Fruit fly (Drosophila melanogaster) whole organism, embryonic: ENCODE data around the gene mRpL28.

Experiments
- ATbp ChIP-seq: fragments of 200-800 bp; sonication (Bioruptor generic); optimal IDR thresholded peaks from 2 replicates; lab custom pipeline; 2017; ENCODE audit warnings: missing biosample characterization, mild to moderate bottlenecking, missing genetic modification characterization, missing genetic modification reagents
- Ada2b ChIP-seq: fragments of 200-800 bp; sonication (Bioruptor generic); IDR thresholded peaks from 2 replicates; pipeline ENCODE4 v1.3.6; 2022; ENCODE audit warnings: missing biosample characterization, missing genetic modification characterization
- Adf1 ChIP-seq: fragments of 200-800 bp; sonication (Bioruptor generic); IDR thresholded peaks from 2 replicates; pipeline ENCODE4 v1.3.6; 2022; ENCODE audit warnings: missing biosample characterization, missing genetic modification characterization
- Bteb2 ChIP-seq: fragments of 200-800 bp; sonication (Bioruptor generic); optimal IDR thresholded peaks from 2 replicates; lab custom pipeline; 2016; ENCODE audit warnings: missing biosample characterization, missing genetic modification characterization
- CG1024 ChIP-seq: fragments of 200-800 bp; sonication (Bioruptor generic); IDR thresholded peaks from 2 replicates; pipeline ENCODE4 v1.3.6; 2022; ENCODE audit warnings: missing biosample characterization, missing genetic modification characterization
- CG10321 ChIP-seq: fragments of 200-800 bp; sonication (Bioruptor generic); IDR thresholded peaks from 2 replicates; pipeline ENCODE4 v1.3.6; 2022; ENCODE audit warnings: missing biosample characterization, missing genetic modification characterization
- CG10462 ChIP-seq: fragments of 200-800 bp; sonication (Bioruptor generic); optimal IDR thresholded peaks from 2 replicates; lab custom pipeline; 2016; ENCODE audit warnings: missing biosample characterization, missing genetic modification characterization
- CG11723 ChIP-seq: fragments of 200-800 bp; sonication (Bioruptor generic); optimal IDR thresholded peaks from 2 replicates; lab custom pipeline; 2017; ENCODE audit warnings: missing biosample characterization, mild to moderate bottlenecking, missing genetic modification characterization
- CG13894 ChIP-seq: fragments of 200-800 bp; sonication (Bioruptor generic); optimal IDR thresholded peaks from 3 replicates; lab custom pipeline; 2018; ENCODE audit warnings: missing biosample characterization, mild to moderate bottlenecking, missing genetic modification characterization, moderate library complexity
- CG14860 ChIP-seq: fragments of 200-800 bp; sonication (Bioruptor generic); IDR thresholded peaks from 3 replicates; pipeline ENCODE4 v1.3.6; 2022; ENCODE audit warnings: missing biosample characterization, missing genetic modification characterization; ENCODE audit not compliant: partially characterized antibody
- CG1529 ChIP-seq: fragments of 200-800 bp; sonication (Bioruptor generic); optimal IDR thresholded peaks from 3 replicates; lab custom pipeline; 2018; ENCODE audit warnings: missing biosample characterization, missing genetic modification characterization
- CG15514 ChIP-seq: fragments of 200-800 bp; sonication (Bioruptor generic); optimal IDR thresholded peaks from 3 replicates; lab custom pipeline; 2017; ENCODE audit warnings: missing biosample characterization, missing genetic modification characterization, mild to moderate bottlenecking, moderate library complexity, missing genetic modification reagents
- CG31224 ChIP-seq: fragments of 200-800 bp; sonication (Bioruptor generic); IDR thresholded peaks from 2 replicates; pipeline ENCODE4 v1.3.6; 2022; ENCODE audit warnings: missing biosample characterization, missing genetic modification characterization
- CG3281 ChIP-seq: fragments of 200-800 bp; sonication (Bioruptor generic); optimal IDR thresholded peaks from 3 replicates; lab custom pipeline; 2017; ENCODE audit warnings: missing biosample characterization, mild to moderate bottlenecking, missing genetic modification characterization
- CG34422 ChIP-seq: fragments of 200-800 bp; sonication (Bioruptor generic); IDR thresholded peaks from 3 replicates; pipeline ENCODE4 v1.3.6; 2022; ENCODE audit warnings: missing biosample characterization, missing genetic modification characterization
- CG3726 ChIP-seq: fragments of 200-800 bp; sonication (Bioruptor generic); IDR thresholded peaks from 3 replicates; pipeline ENCODE4, ENCODE4 v1.3.6; 2022; ENCODE audit warnings: missing biosample characterization, missing genetic modification characterization
- CG3847 ChIP-seq: fragments of 200-800 bp; sonication (Bioruptor generic); IDR thresholded peaks from 2 replicates; pipeline ENCODE4 v1.3.6; 2022; ENCODE audit warnings: missing biosample characterization, missing genetic modification characterization
- CG4424 ChIP-seq: fragments of 200-800 bp; sonication (Bioruptor generic); optimal IDR thresholded peaks from 3 replicates; lab custom pipeline; 2016; ENCODE audit warnings: missing biosample characterization, missing genetic modification characterization
- CG4617 ChIP-seq: fragments of 200-800 bp; sonication (Bioruptor generic); optimal IDR thresholded peaks from 3 replicates; lab custom pipeline; 2016; ENCODE audit warnings: missing biosample characterization, missing genetic modification characterization, borderline replicate concordance
- CG5245 ChIP-seq: fragments of 200-800 bp; sonication (Bioruptor generic); optimal IDR thresholded peaks from 3 replicates; lab custom pipeline; 2016; ENCODE audit warnings: missing biosample characterization, missing genetic modification characterization
- CG6689 ChIP-seq: fragments of 200-800 bp; sonication (Bioruptor generic); IDR thresholded peaks from 2 replicates; pipeline ENCODE4 v1.3.6; 2022; ENCODE audit warnings: missing biosample characterization, missing genetic modification characterization
- CG6791 ChIP-seq: fragments of 200-800 bp; sonication (Bioruptor generic); IDR thresholded peaks from 3 replicates; pipeline ENCODE4 v1.3.6; 2022; ENCODE audit warnings: missing biosample characterization, missing genetic modification characterization; ENCODE audit not compliant: partially characterized antibody
- CG9817 ChIP-seq: fragments of 200-800 bp; sonication (Bioruptor generic); optimal IDR thresholded peaks from 2 replicates; lab custom pipeline; 2018; ENCODE audit warnings: missing biosample characterization, mild to moderate bottlenecking, missing genetic modification characterization, moderate library complexity
- CG9932 ChIP-seq: fragments of 200-800 bp; sonication (Bioruptor generic); IDR thresholded peaks from 2 replicates; pipeline ENCODE4 v1.3.6; 2022; ENCODE audit warnings: missing biosample characterization, missing genetic modification characterization
- Dll ChIP-seq: fragments of 200-800 bp; sonication (Bioruptor generic); IDR thresholded peaks from 4 replicates; pipeline ENCODE4 v1.3.6; 2022; ENCODE audit warnings: missing biosample characterization, missing genetic modification characterization; ENCODE audit not compliant: partially characterized antibody
- Doc3 ChIP-seq: fragments of 200-800 bp; sonication (Bioruptor generic); IDR thresholded peaks from 3 replicates; pipeline ENCODE4 v1.3.6; 2022; ENCODE audit warnings: missing biosample characterization, missing genetic modification characterization; ENCODE audit not compliant: partially characterized antibody
- Elba2 ChIP-seq: fragments of 200-800 bp; sonication (Bioruptor generic); optimal IDR thresholded peaks from 3 replicates; lab custom pipeline; 2016; ENCODE audit warnings: missing biosample characterization, missing genetic modification characterization
- GATAe ChIP-seq: fragments of 200-800 bp; sonication (Bioruptor generic); conservative IDR thresholded peaks from 2 replicates; pipeline ENCODE4 v1.3.6; 2022; ENCODE audit warnings: missing biosample characterization, missing genetic modification characterization
- HLH3B ChIP-seq: fragments of 200-800 bp; sonication (Bioruptor generic); IDR thresholded peaks from 2 replicates; pipeline ENCODE4 v1.3.6; 2022; ENCODE audit warnings: missing biosample characterization, missing genetic modification characterization
- Neu2 ChIP-seq: fragments of 200-800 bp; sonication (Bioruptor generic); optimal IDR thresholded peaks from 3 replicates; lab custom pipeline; 2016; ENCODE audit warnings: missing biosample characterization, missing genetic modification characterization, borderline replicate concordance
- Oaz ChIP-seq: fragments of 200-800 bp; sonication (Bioruptor generic); IDR thresholded peaks from 2 replicates; pipeline ENCODE4 v1.3.6; 2022; ENCODE audit warnings: missing biosample characterization, missing genetic modification characterization
- Sry-β ChIP-seq: fragments of 200-800 bp; sonication (Bioruptor generic); optimal IDR thresholded peaks from 2 replicates; lab custom pipeline; 2018; ENCODE audit warnings: missing biosample characterization, mild to moderate bottlenecking, missing genetic modification characterization, moderate library complexity
- ac ChIP-seq: fragments of 200-800 bp; sonication (Bioruptor generic); optimal IDR thresholded peaks from 3 replicates; lab custom pipeline; 2017; ENCODE audit warnings: missing biosample characterization, mild to moderate bottlenecking, missing genetic modification characterization
- ato ChIP-seq: fragments of 200-800 bp; sonication (Bioruptor generic); IDR thresholded peaks from 2 replicates; pipeline ENCODE4 v1.3.6; 2022; ENCODE audit warnings: missing biosample characterization, missing genetic modification characterization; ENCODE audit not compliant: partially characterized antibody
- br ChIP-seq: fragments of >200 bp; optimal IDR thresholded peaks from 2 replicates; lab custom pipeline; 2017
- dm ChIP-seq: fragments of 200-800 bp; sonication (Bioruptor generic); optimal IDR thresholded peaks from 3 replicates; lab custom pipeline; 2016; ENCODE audit warnings: missing biosample characterization, missing genetic modification characterization
- dmrt11E ChIP-seq: fragments of 200-800 bp; sonication (Bioruptor generic); optimal IDR thresholded peaks from 3 replicates; lab custom pipeline; 2018; ENCODE audit warnings: missing biosample characterization, mild to moderate bottlenecking, missing genetic modification characterization, moderate library complexity
- ewg ChIP-seq: fragments of 200-800 bp; sonication (Bioruptor generic); optimal IDR thresholded peaks from 3 replicates; lab custom pipeline; 2017; ENCODE audit warnings: mild to moderate bottlenecking, missing biosample characterization, missing genetic modification reagents, missing genetic modification characterization
- gcm ChIP-seq: fragments of 200-800 bp; sonication (Bioruptor generic); optimal IDR thresholded peaks from 2 replicates; lab custom pipeline; 2019; ENCODE audit warnings: missing biosample characterization, mild to moderate bottlenecking, missing genetic modification characterization, moderate library complexity
- grau ChIP-seq: fragments of 200-800 bp; optimal IDR thresholded peaks from 3 replicates; lab custom pipeline; 2019; ENCODE audit warnings: missing biosample characterization, mild to moderate bottlenecking, missing genetic modification characterization, moderate library complexity
- gt ChIP-seq: fragments of 200-800 bp; sonication (Bioruptor generic); IDR thresholded peaks from 2 replicates; pipeline ENCODE4 v1.3.6; 2022; ENCODE audit warnings: missing biosample characterization, missing genetic modification characterization
- hkb ChIP-seq, 2 experiments: fragments of 200-800 bp in 1 of 2; fragments of >200 bp in 1 of 2; sonication (Bioruptor generic) in 1 of 2; IDR thresholded peaks in 1 of 2; optimal IDR thresholded peaks in 1 of 2; 2 replicates each; pipeline versions ENCODE4 v1.3.6 to Lab custom; 2017 to 2022; ENCODE audit warnings: missing biosample characterization in 1 of 2, missing genetic modification characterization in 1 of 2
- luna ChIP-seq: fragments of 200-800 bp; sonication (Bioruptor generic); optimal IDR thresholded peaks from 2 replicates; lab custom pipeline; 2016; ENCODE audit warnings: missing biosample characterization, missing genetic modification characterization
- mam ChIP-seq: fragments of 200-800 bp; sonication (Bioruptor generic); optimal IDR thresholded peaks from 3 replicates; lab custom pipeline; 2016; ENCODE audit warnings: missing biosample characterization, missing genetic modification characterization
- pan ChIP-seq, 4 experiments: fragments of >200 bp in 3 of 4; fragments of 200-800 bp in 1 of 4; sonication (Bioruptor generic) in 1 of 4; optimal IDR thresholded peaks in 3 of 4; IDR thresholded peaks in 1 of 4; 2 replicates each; pipeline versions ENCODE4 v1.3.6 to Lab custom; 2017 to 2022; ENCODE audit warnings: missing biosample characterization in 2 of 4, missing genetic modification characterization in 2 of 4, mixed read lengths in 1 of 4
- pho ChIP-seq: fragments of 200-800 bp; sonication (Bioruptor generic); optimal IDR thresholded peaks from 2 replicates; lab custom pipeline; 2016; ENCODE audit warnings: missing biosample characterization, missing genetic modification characterization
- phol ChIP-seq: fragments of 200-800 bp; sonication (Bioruptor generic); optimal IDR thresholded peaks from 3 replicates; lab custom pipeline; 2018; ENCODE audit warnings: missing biosample characterization, mild to moderate bottlenecking, missing genetic modification characterization, moderate library complexity
- salm ChIP-seq: fragments of 200-800 bp; sonication (Bioruptor generic); optimal IDR thresholded peaks from 2 replicates; lab custom pipeline; 2018; ENCODE audit warnings: missing biosample characterization, mild to moderate bottlenecking, missing genetic modification characterization
- sima ChIP-seq: fragments of 200-800 bp; sonication (Bioruptor generic); optimal IDR thresholded peaks from 2 replicates; lab custom pipeline; 2016; ENCODE audit warnings: missing biosample characterization, missing genetic modification characterization
- ttk ChIP-seq: fragments of 200-800 bp; sonication (Bioruptor generic); IDR thresholded peaks from 2 replicates; pipeline ENCODE4 v2.1.2; 2022; ENCODE audit warnings: missing biosample characterization, missing genetic modification characterization
- yki ChIP-seq: fragments of >200 bp; optimal IDR thresholded peaks from 3 replicates; lab custom pipeline; 2018

mRpL28 gene

DNA sequence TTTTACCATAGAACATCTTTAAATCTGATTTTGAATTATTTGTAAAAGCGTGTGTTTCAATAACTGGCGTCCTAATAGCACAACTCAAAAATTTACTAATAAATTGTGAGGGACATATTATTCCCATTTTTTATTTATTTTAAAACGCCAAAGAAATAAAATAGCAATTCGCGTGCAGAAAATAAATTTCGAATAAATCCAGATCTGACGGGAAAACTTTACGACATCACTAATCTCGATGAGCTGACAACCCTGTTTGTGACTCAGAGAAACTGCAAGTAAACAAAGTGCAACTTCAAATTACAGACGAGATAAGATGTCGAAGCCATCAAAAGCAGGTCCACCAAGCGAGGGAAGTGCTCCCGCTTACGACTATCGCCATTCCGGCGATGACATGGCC lies 8.4 kb upstream of the mRpL28 start, which contains the start of gene CG34125 (continued):
- TF ChIP-seq Doc3 (GFP tag; lab: Robert Waterston, UW) (no peak), CG3726 (GFP tag; lab: Robert Waterston, UW) (no peak), GATAe (GFP tag; lab: Robert Waterston, UW) (no peak), mam (GFP tag; lab: Kevin White, UChicago) (peak; percentile 14), dmrt11E (tag; lab: Kevin White, UChicago) (no peak), HLH3B (no peak), Ada2b (GFP tag; lab: Robert Waterston, UW) (no peak), dm (GFP tag; lab: Kevin White, UChicago) (no peak), hkb (optimal IDR thresholded peaks at IDR 0.05; lab: Kevin White, UChicago) (no peak), hkb (GFP tag; IDR thresholded peaks at IDR 0.05; lab: Robert Waterston, UW) (no peak), CG6689 (GFP tag; lab: Robert Waterston, UW) (no peak), CG1024 (no peak), CG9817 (tag; lab: Kevin White, UChicago) (no peak), luna (GFP tag; lab: Kevin White, UChicago) (no peak), CG1529 (GFP tag; lab: Kevin White, UChicago) (no peak), ac (GFP tag; lab: Kevin White, UChicago) (no peak), br (lab: Kevin White, UChicago) (no peak), Elba2 (GFP tag; lab: Kevin White, UChicago) (no peak), CG34422 (GFP tag; lab: Robert Waterston, UW) (0 out of 3 replicates have a peak, but pooled peaks have one; percentile 8), pho (no peak), CG11723 (no peak), ttk (GFP tag; lab: Robert Waterston, UW) (no peak), gcm (GFP tag; lab: Kevin White, UChicago) (no peak), Oaz (no peak), CG14860 (GFP tag; lab: Robert Waterston, UW) (no peak), pan (optimal IDR thresholded peaks at IDR 0.05; lab: Kevin White, UChicago) (no peak), pan (GFP tag; optimal IDR thresholded peaks at IDR 0.05 in 1 of 2, IDR thresholded peaks at IDR 0.05 in 1 of 2) (peak in 1 of 2 experiments; percentile 32), ato (no peak), Neu2 (GFP tag; lab: Kevin White, UChicago) (no peak), Adf1 (GFP tag; lab: Robert Waterston, UW) (no peak), phol (peak; percentile 11), Dll (no peak), CG10462 (GFP tag; lab: Kevin White, UChicago) (no peak), yki (lab: Kevin White, UChicago) (no peak), ATbp (GFP tag; lab: Kevin White, UChicago) (no peak), CG3847 (GFP tag; lab: Robert Waterston, UW) (peak; percentile 26; the same call in 1 of the 2 replicates), CG3281 (no peak), CG9932 (GFP tag; lab: Robert Waterston, UW) (peak; percentile 44; the same call in 1 of the 2 replicates), CG10321 (GFP tag; lab: Robert Waterston, UW) (no peak), CG15514 (GFP tag; lab: Kevin White, UChicago) (peak; percentile 81), CG4424 (GFP tag; lab: Kevin White, UChicago) (no peak), CG31224 (GFP tag; lab: Robert Waterston, UW) (no peak), gt (GFP tag; lab: Robert Waterston, UW) (no peak), Bteb2 (GFP tag; lab: Kevin White, UChicago) (no peak), CG13894 (tag; lab: Kevin White, UChicago) (no peak), CG6791 (GFP tag; lab: Robert Waterston, UW) (no peak), grau (tag; lab: Kevin White, UChicago) (no peak), sima (GFP tag; lab: Kevin White, UChicago) (no peak), CG5245 (GFP tag; lab: Kevin White, UChicago) (no peak), salm (no peak), ewg (no peak), CG4617 (GFP tag; lab: Kevin White, UChicago) (no peak), Sry-β (GFP tag; lab: Kevin White, UChicago) (peak; percentile 91)
